Worm (Caenorhabditis elegans) whole organism, L2 larva: Measurements from ENCODE around the gene F37C4.8.

Source experiments
- Y55F3AM.14 ChIP-seq: fragments of 200-800 bp; sonication (Bioruptor generic); optimal IDR thresholded peaks from 2 replicates; lab custom pipeline; 2018; ENCODE audit warnings: mild to moderate bottlenecking, missing genetic modification characterization, missing compliant biosample characterization
- ZK546.5 ChIP-seq: sonication (generic microtip); optimal IDR thresholded peaks from 2 replicates; lab custom pipeline; 2017; ENCODE audit warnings: missing biosample characterization, missing genetic modification characterization
- ama-1 ChIP-seq: fragments of 150-350 bp; optimal IDR thresholded peaks from 2 replicates; lab custom pipeline; 2018; ENCODE audit warnings: inconsistent platforms
- blmp-1 ChIP-seq: sonication (generic microtip); optimal IDR thresholded peaks from 2 replicates; lab custom pipeline; 2017; ENCODE audit warnings: missing genetic modification characterization, mild to moderate bottlenecking, missing compliant biosample characterization, antibody characterized with exemption, moderate library complexity; ENCODE audit not compliant: insufficient read depth
- elt-1 ChIP-seq: fragments of 150-350 bp; optimal IDR thresholded peaks from 2 replicates; lab custom pipeline; 2014; ENCODE audit warnings: missing biosample characterization, missing genetic modification characterization
- mdl-1 ChIP-seq, 2 experiments: fragments of 150-350 bp in 1 of 2; sonication (generic microtip) in 1 of 2; optimal IDR thresholded peaks; 2 replicates each; lab custom pipeline; 2017; ENCODE audit warnings: missing biosample characterization in 2 of 2, missing genetic modification characterization in 2 of 2
- nhr-11 ChIP-seq: fragments of 150-350 bp; optimal IDR thresholded peaks from 2 replicates; lab custom pipeline; 2014; ENCODE audit warnings: missing biosample characterization, missing genetic modification characterization
- nhr-12 ChIP-seq: fragments of 150-350 bp; optimal IDR thresholded peaks from 2 replicates; lab custom pipeline; 2014; ENCODE audit warnings: missing biosample characterization, missing genetic modification characterization
- unc-39 ChIP-seq: fragments of 150-350 bp; optimal IDR thresholded peaks from 2 replicates; lab custom pipeline; 2014; ENCODE audit warnings: missing biosample characterization, missing genetic modification characterization
- ztf-11 ChIP-seq: sonication (generic microtip); optimal IDR thresholded peaks from 2 replicates; lab custom pipeline; 2017; ENCODE audit warnings: missing biosample characterization, missing genetic modification characterization

- TF ChIP-seq ama-1 (lab: Kevin White, UChicago), result no peak
- no peak for TF ChIP-seq Y55F3AM.14 (GFP tag; lab: Kevin White, UChicago)
- no peak for TF ChIP-seq ztf-11
- TF ChIP-seq nhr-11, result no peak
- TF ChIP-seq ZK546.5, result no peak
- TF ChIP-seq unc-39, result no peak
- no peak for TF ChIP-seq blmp-1 (tag; lab: Kevin White, UChicago)
- TF ChIP-seq mdl-1 (tag; optimal IDR thresholded peaks at IDR 0.05; lab: Kevin White, UChicago), result no peak
- no peak for TF ChIP-seq nhr-12 (tag; lab: Kevin White, UChicago)
- TF ChIP-seq elt-1 (tag; lab: Kevin White, UChicago), result no peak
These were observed 37.1 kb upstream of the F37C4.8 start, which contains the start of gene F56D6.23 for ce11 chrIV:3918160-3918559.
